Fruit fly (Drosophila melanogaster) whole organism, pupa: ENCODE data around the gene CG12948.

ENCODE experiments used
- CG10348 ChIP-seq: fragments of 200-800 bp; sonication (Bioruptor generic); IDR thresholded peaks from 2 replicates; pipeline ENCODE4 v1.3.6; 2022; ENCODE audit warnings: missing biosample characterization, missing genetic modification characterization
- CG12605 ChIP-seq: fragments of 200-800 bp; sonication (Bioruptor generic); IDR thresholded peaks from 2 replicates; pipeline ENCODE4 v1.3.6; 2022; ENCODE audit warnings: missing biosample characterization, missing genetic modification characterization
- CG13204 ChIP-seq: fragments of 200-800 bp; sonication (Bioruptor generic); optimal IDR thresholded peaks from 2 replicates; lab custom pipeline; 2018; ENCODE audit warnings: missing biosample characterization, mild to moderate bottlenecking, missing genetic modification characterization, moderate library complexity
- CG14655 ChIP-seq: fragments of 200-800 bp; sonication (Bioruptor generic); optimal IDR thresholded peaks from 3 replicates; lab custom pipeline; 2017; ENCODE audit warnings: mild to moderate bottlenecking, missing biosample characterization, missing genetic modification reagents, missing genetic modification characterization
- CG15710 ChIP-seq: fragments of 200-800 bp; sonication (Bioruptor generic); optimal IDR thresholded peaks from 2 replicates; lab custom pipeline; 2018; ENCODE audit warnings: missing biosample characterization, mild to moderate bottlenecking, missing genetic modification characterization, moderate library complexity
- CG17806 ChIP-seq: fragments of 200-800 bp; sonication (Bioruptor generic); optimal IDR thresholded peaks from 2 replicates; lab custom pipeline; 2018; ENCODE audit warnings: missing biosample characterization, mild to moderate bottlenecking, missing genetic modification characterization, moderate library complexity
- CG32121 ChIP-seq: fragments of 200-800 bp; sonication (Bioruptor generic); IDR thresholded peaks from 2 replicates; pipeline ENCODE4 v1.3.6; 2022; ENCODE audit warnings: missing biosample characterization, missing genetic modification characterization
- CG34367 ChIP-seq: fragments of 200-800 bp; sonication (Bioruptor generic); optimal IDR thresholded peaks from 2 replicates; lab custom pipeline; 2018; ENCODE audit warnings: missing biosample characterization, mild to moderate bottlenecking, missing genetic modification characterization
- CG4496 ChIP-seq: fragments of 200-800 bp; sonication (Bioruptor generic); IDR thresholded peaks from 3 replicates; pipeline ENCODE4 v1.3.6; 2022; ENCODE audit warnings: missing biosample characterization, missing genetic modification characterization
- CG8159 ChIP-seq: fragments of 200-800 bp; sonication (Bioruptor generic); optimal IDR thresholded peaks from 3 replicates; lab custom pipeline; 2018; ENCODE audit warnings: missing biosample characterization, mild to moderate bottlenecking, missing genetic modification characterization, moderate library complexity
- CG8301 ChIP-seq: fragments of 200-800 bp; sonication (Bioruptor generic); optimal IDR thresholded peaks from 2 replicates; lab custom pipeline; 2018; ENCODE audit warnings: missing biosample characterization, mild to moderate bottlenecking, missing genetic modification characterization
- CG9948 ChIP-seq: fragments of 200-800 bp; sonication (Bioruptor generic); optimal IDR thresholded peaks from 2 replicates; lab custom pipeline; 2018; ENCODE audit warnings: missing biosample characterization, mild to moderate bottlenecking, missing genetic modification characterization, moderate library complexity
- D1 ChIP-seq: fragments of 200-800 bp; sonication (Bioruptor generic); optimal IDR thresholded peaks from 2 replicates; lab custom pipeline; 2018; ENCODE audit warnings: missing biosample characterization, mild to moderate bottlenecking, missing genetic modification characterization, moderate library complexity
- EcR ChIP-seq: fragments of 200-800 bp; sonication (Bioruptor generic); optimal IDR thresholded peaks from 3 replicates; lab custom pipeline; 2019; ENCODE audit warnings: missing biosample characterization, missing genetic modification characterization, mild to moderate bottlenecking, moderate library complexity, missing genetic modification reagents
- Ets98B ChIP-seq: fragments of 200-800 bp; sonication (Bioruptor generic); IDR thresholded peaks from 2 replicates; pipeline ENCODE4 v1.3.6; 2022; ENCODE audit warnings: missing biosample characterization, missing genetic modification characterization
- Pif1A ChIP-seq: fragments of 200-800 bp; sonication (Bioruptor generic); optimal IDR thresholded peaks from 3 replicates; lab custom pipeline; 2016; ENCODE audit warnings: missing biosample characterization, missing genetic modification characterization
- Pif1B ChIP-seq: fragments of 200-800 bp; sonication (Bioruptor generic); optimal IDR thresholded peaks from 3 replicates; lab custom pipeline; 2016; ENCODE audit warnings: missing biosample characterization, missing genetic modification characterization
- Snoo ChIP-seq: fragments of 200-800 bp; sonication (Bioruptor generic); optimal IDR thresholded peaks from 3 replicates; lab custom pipeline; 2017; ENCODE audit warnings: missing biosample characterization, mild to moderate bottlenecking, missing genetic modification characterization, inconsistent platforms
- fd96Ca ChIP-seq: fragments of 200-800 bp; sonication (Bioruptor generic); IDR thresholded peaks from 3 replicates; pipeline ENCODE4 v1.3.6; 2022; ENCODE audit warnings: missing biosample characterization, missing genetic modification characterization
- gl ChIP-seq: fragments of 200-800 bp; sonication (Bioruptor generic); optimal IDR thresholded peaks from 2 replicates; lab custom pipeline; 2018; ENCODE audit warnings: missing biosample characterization, mild to moderate bottlenecking, missing genetic modification characterization
- rn ChIP-seq: fragments of 200-800 bp; sonication (Bioruptor generic); IDR thresholded peaks from 2 replicates; pipeline ENCODE4 v1.3.6; 2022; ENCODE audit warnings: missing biosample characterization, missing genetic modification characterization

CG12948 gene

dm6 chr3R:9730784-9731183, 16.8 kb downstream of the CG12948 start, which contains the start of gene FoxP:
FoxP (minus strand) TSS chr3R:9730872.
- TF ChIP-seq rn (no peak), CG13204 (GFP tag; lab: Kevin White, UChicago) (no peak), CG10348 (no peak), EcR (no peak), D1 (tag; lab: Kevin White, UChicago) (no peak), CG17806 (tag; lab: Kevin White, UChicago) (no peak), CG15710 (tag; lab: Kevin White, UChicago) (no peak), CG8301 (tag; lab: Kevin White, UChicago) (no peak), CG8159 (tag; lab: Kevin White, UChicago) (no peak), Ets98B (GFP tag; lab: Robert Waterston, UW) (no peak), gl (tag; lab: Kevin White, UChicago) (no peak), Pif1A (GFP tag; lab: Kevin White, UChicago) (no peak), fd96Ca (GFP tag; lab: Robert Waterston, UW) (no peak), CG9948 (tag; lab: Kevin White, UChicago) (no peak), CG12605 (GFP tag; lab: Robert Waterston, UW) (no peak), CG14655 (GFP tag; lab: Kevin White, UChicago) (no peak), CG34367 (tag; lab: Kevin White, UChicago) (no peak), Pif1B (GFP tag; lab: Kevin White, UChicago) (no peak), Snoo (tag; lab: Kevin White, UChicago) (no peak), CG4496 (GFP tag; lab: Robert Waterston, UW) (no peak)
- TF ChIP-seq, all 21 proteins: peak for 0

- TF ChIP-seq Snoo (tag; lab: Kevin White, UChicago), result no peak
- TF ChIP-seq CG13204 (GFP tag; lab: Kevin White, UChicago), result no peak
- no peak for TF ChIP-seq CG9948 (tag; lab: Kevin White, UChicago)
- no peak for TF ChIP-seq CG14655 (GFP tag; lab: Kevin White, UChicago)
- TF ChIP-seq CG32121 (GFP tag; lab: Robert Waterston, UW), result no peak
- TF ChIP-seq CG8159 (tag; lab: Kevin White, UChicago), result no peak
- no peak for TF ChIP-seq CG34367 (tag; lab: Kevin White, UChicago)
- no peak for TF ChIP-seq CG17806 (tag; lab: Kevin White, UChicago)
- no peak for TF ChIP-seq Ets98B (GFP tag; lab: Robert Waterston, UW)
- no peak for TF ChIP-seq CG8301 (tag; lab: Kevin White, UChicago)
- no peak for TF ChIP-seq Pif1B (GFP tag; lab: Kevin White, UChicago)
- TF ChIP-seq rn, result no peak
- no peak for TF ChIP-seq EcR
- TF ChIP-seq D1 (tag; lab: Kevin White, UChicago), result no peak
- TF ChIP-seq CG10348, result no peak
- no peak for TF ChIP-seq CG4496 (GFP tag; lab: Robert Waterston, UW)
- no peak for TF ChIP-seq Pif1A (GFP tag; lab: Kevin White, UChicago)
- TF ChIP-seq CG15710 (tag; lab: Kevin White, UChicago), result no peak
- TF ChIP-seq fd96Ca (GFP tag; lab: Robert Waterston, UW), result no peak
- TF ChIP-seq CG12605 (GFP tag; lab: Robert Waterston, UW), result no peak
- TF ChIP-seq, all 21 proteins: peak for 0
Measured at dm6 chr3R:9725121-9725956, 22.2 kb downstream of the CG12948 start, which contains the start of gene hyd. hyd (minus strand) TSS chr3R:9725615.

dm6 chr3R:9710886-9711285, 36.7 kb downstream of the CG12948 start, which contains the start of the genes trbd and dmt:
trbd (minus strand) TSS chr3R:9711037.
dmt (plus strand) TSS chr3R:9711142.
- TF ChIP-seq CG32121 (GFP tag; lab: Robert Waterston, UW), result no peak
- TF ChIP-seq EcR, result no peak
- TF ChIP-seq CG12605 (GFP tag; lab: Robert Waterston, UW), result no peak
- TF ChIP-seq CG10348, result no peak
- TF ChIP-seq CG13204 (GFP tag; lab: Kevin White, UChicago), result no peak
- TF ChIP-seq CG14655 (GFP tag; lab: Kevin White, UChicago), result no peak
- TF ChIP-seq CG8159 (tag; lab: Kevin White, UChicago), result no peak
- no peak for TF ChIP-seq CG15710 (tag; lab: Kevin White, UChicago)
- no peak for TF ChIP-seq Pif1B (GFP tag; lab: Kevin White, UChicago)
- no peak for TF ChIP-seq CG4496 (GFP tag; lab: Robert Waterston, UW)
- TF ChIP-seq Ets98B (GFP tag; lab: Robert Waterston, UW), result no peak
- TF ChIP-seq gl (tag; lab: Kevin White, UChicago), result no peak
- no peak for TF ChIP-seq fd96Ca (GFP tag; lab: Robert Waterston, UW)
- no peak for TF ChIP-seq rn

dm6 chr3R:9710228-9710627, 37.3 kb downstream of the CG12948 start:
- TF ChIP-seq CG8159 (tag; lab: Kevin White, UChicago) (no peak), CG34367 (tag; lab: Kevin White, UChicago) (no peak), CG17806 (tag; lab: Kevin White, UChicago) (no peak), EcR (no peak), Pif1B (GFP tag; lab: Kevin White, UChicago) (no peak), CG12605 (GFP tag; lab: Robert Waterston, UW) (no peak), gl (tag; lab: Kevin White, UChicago) (no peak), Snoo (tag; lab: Kevin White, UChicago) (no peak), rn (no peak)

dm6 chr3R:9705008-9705628, 42.4 kb downstream of the CG12948 start, which contains the start of gene Unc-115a:
Unc-115a (minus strand) TSS chr3R:9705417.
- no peak for TF ChIP-seq fd96Ca (GFP tag; lab: Robert Waterston, UW)
- peak; percentile 35 for TF ChIP-seq CG34367 (tag; lab: Kevin White, UChicago)
- no peak for TF ChIP-seq CG10348
- TF ChIP-seq CG8301 (tag; lab: Kevin White, UChicago), result no peak
- no peak for TF ChIP-seq CG4496 (GFP tag; lab: Robert Waterston, UW)
- no peak for TF ChIP-seq rn
- TF ChIP-seq Ets98B (GFP tag; lab: Robert Waterston, UW), result no peak
- TF ChIP-seq CG14655 (GFP tag; lab: Kevin White, UChicago), result no peak
- TF ChIP-seq CG17806 (tag; lab: Kevin White, UChicago), result peak; percentile 6
- no peak for TF ChIP-seq CG13204 (GFP tag; lab: Kevin White, UChicago)
- TF ChIP-seq CG12605 (GFP tag; lab: Robert Waterston, UW), result no peak
- no peak for TF ChIP-seq D1 (tag; lab: Kevin White, UChicago)
- TF ChIP-seq gl (tag; lab: Kevin White, UChicago), result peak; percentile 43
- TF ChIP-seq CG8159 (tag; lab: Kevin White, UChicago), result no peak
- TF ChIP-seq Snoo (tag; lab: Kevin White, UChicago), result peak; percentile 36
- no peak for TF ChIP-seq Pif1A (GFP tag; lab: Kevin White, UChicago)
- TF ChIP-seq CG15710 (tag; lab: Kevin White, UChicago), result peak; percentile 21
- no peak for TF ChIP-seq Pif1B (GFP tag; lab: Kevin White, UChicago)
- no peak for TF ChIP-seq CG32121 (GFP tag; lab: Robert Waterston, UW)
- no peak for TF ChIP-seq EcR
- no peak for TF ChIP-seq CG9948 (tag; lab: Kevin White, UChicago)
- TF ChIP-seq, all 21 proteins: peak for 5
